Fruit fly (Drosophila melanogaster) whole organism, embryonic: Measurements from ENCODE around the gene Rift.

Experiments
- Abd-B ChIP-seq: fragments of 200-800 bp; sonication (Bioruptor generic); optimal IDR thresholded peaks from 2 replicates; lab custom pipeline; 2018; ENCODE audit warnings: missing biosample characterization, mild to moderate bottlenecking, missing genetic modification characterization, moderate library complexity
- Blimp-1 ChIP-seq: fragments of 200-800 bp; sonication (Bioruptor generic); optimal IDR thresholded peaks from 3 replicates; lab custom pipeline; 2018; ENCODE audit warnings: missing biosample characterization, missing genetic modification characterization, mild to moderate bottlenecking, moderate library complexity, missing genetic modification reagents
- CG12104 ChIP-seq: fragments of 200-800 bp; sonication (Bioruptor generic); optimal IDR thresholded peaks from 3 replicates; lab custom pipeline; 2016; ENCODE audit warnings: missing biosample characterization, missing genetic modification characterization
- CG12659 ChIP-seq: fragments of 200-800 bp; sonication (Bioruptor generic); optimal IDR thresholded peaks from 3 replicates; lab custom pipeline; 2017; ENCODE audit warnings: mild to moderate bottlenecking, missing biosample characterization, missing genetic modification reagents, missing genetic modification characterization
- CG14860 ChIP-seq: fragments of 200-800 bp; sonication (Bioruptor generic); IDR thresholded peaks from 3 replicates; pipeline ENCODE4 v1.3.6; 2022; ENCODE audit warnings: missing biosample characterization, missing genetic modification characterization; ENCODE audit not compliant: partially characterized antibody
- CG14965 ChIP-seq: fragments of 200-800 bp; sonication (Bioruptor generic); optimal IDR thresholded peaks from 2 replicates; lab custom pipeline; 2016; ENCODE audit warnings: missing biosample characterization, missing genetic modification characterization, borderline replicate concordance
- CG15011 ChIP-seq: fragments of 200-800 bp; sonication (Bioruptor generic); optimal IDR thresholded peaks from 3 replicates; lab custom pipeline; 2018; ENCODE audit warnings: missing biosample characterization, mild to moderate bottlenecking, missing genetic modification characterization
- CG15073 ChIP-seq: fragments of 200-800 bp; sonication (Bioruptor generic); optimal IDR thresholded peaks from 2 replicates; lab custom pipeline; 2016; ENCODE audit warnings: missing biosample characterization, missing genetic modification characterization
- CG1832 ChIP-seq: fragments of 200-800 bp; sonication (Bioruptor generic); optimal IDR thresholded peaks from 2 replicates; lab custom pipeline; 2017; ENCODE audit warnings: missing biosample characterization, mild to moderate bottlenecking, missing genetic modification characterization, inconsistent platforms
- CG2120 ChIP-seq: fragments of 200-800 bp; sonication (Bioruptor generic); optimal IDR thresholded peaks from 3 replicates; lab custom pipeline; 2016; ENCODE audit warnings: missing biosample characterization, missing genetic modification characterization
- CG30020 ChIP-seq: fragments of 200-800 bp; optimal IDR thresholded peaks from 2 replicates; lab custom pipeline; 2019; ENCODE audit warnings: missing biosample characterization, mild to moderate bottlenecking, missing genetic modification characterization, moderate library complexity
- CG31441 ChIP-seq: fragments of 200-800 bp; sonication (Bioruptor generic); IDR thresholded peaks from 2 replicates; pipeline ENCODE4 v1.3.6; 2022; ENCODE audit warnings: missing biosample characterization, missing genetic modification characterization
- CG3995 ChIP-seq: fragments of 200-800 bp; sonication (Bioruptor generic); optimal IDR thresholded peaks from 3 replicates; lab custom pipeline; 2016; ENCODE audit warnings: missing biosample characterization, missing genetic modification characterization
- CG42726 ChIP-seq: fragments of 200-800 bp; sonication (Bioruptor generic); IDR thresholded peaks from 2 replicates; pipeline ENCODE4 v1.3.6; 2022; ENCODE audit warnings: missing biosample characterization, missing genetic modification characterization; ENCODE audit not compliant: partially characterized antibody
- CG7839 ChIP-seq: fragments of 200-800 bp; sonication (Bioruptor generic); optimal IDR thresholded peaks from 3 replicates; lab custom pipeline; 2018; ENCODE audit warnings: missing biosample characterization, mild to moderate bottlenecking, missing genetic modification characterization, moderate library complexity
- CG9727 ChIP-seq: fragments of 200-800 bp; sonication (Bioruptor generic); optimal IDR thresholded peaks from 3 replicates; lab custom pipeline; 2017; ENCODE audit warnings: missing biosample characterization, mild to moderate bottlenecking, missing genetic modification characterization
- Dek ChIP-seq: fragments of 200-800 bp; sonication (Bioruptor generic); optimal IDR thresholded peaks from 3 replicates; lab custom pipeline; 2019; ENCODE audit warnings: missing biosample characterization, mild to moderate bottlenecking, missing genetic modification characterization, moderate library complexity
- Ets97D ChIP-seq: fragments of 200-800 bp; sonication (Bioruptor generic); optimal IDR thresholded peaks from 3 replicates; lab custom pipeline; 2016; ENCODE audit warnings: missing biosample characterization, missing genetic modification characterization
- Fer2 ChIP-seq: fragments of 200-800 bp; sonication (Bioruptor generic); optimal IDR thresholded peaks from 2 replicates; lab custom pipeline; 2018; ENCODE audit warnings: missing biosample characterization, mild to moderate bottlenecking, missing genetic modification characterization, moderate library complexity
- HLH3B ChIP-seq: fragments of 200-800 bp; sonication (Bioruptor generic); IDR thresholded peaks from 2 replicates; pipeline ENCODE4 v1.3.6; 2022; ENCODE audit warnings: missing biosample characterization, missing genetic modification characterization
- Max ChIP-seq: fragments of 200-800 bp; sonication (Bioruptor generic); optimal IDR thresholded peaks from 2 replicates; lab custom pipeline; 2016; ENCODE audit warnings: missing biosample characterization, mild to moderate bottlenecking, missing genetic modification characterization
- Opbp ChIP-seq: fragments of 200-800 bp; sonication (Bioruptor generic); IDR thresholded peaks from 3 replicates; pipeline ENCODE4 v1.3.6; 2022; ENCODE audit warnings: missing biosample characterization, missing genetic modification characterization; ENCODE audit not compliant: partially characterized antibody
- Sry-δ ChIP-seq: fragments of 200-800 bp; sonication (Bioruptor generic); optimal IDR thresholded peaks from 2 replicates; lab custom pipeline; 2016; ENCODE audit warnings: missing biosample characterization, missing genetic modification characterization
- amos ChIP-seq: fragments of 200-800 bp; sonication (Bioruptor generic); IDR thresholded peaks from 2 replicates; pipeline ENCODE4 v1.3.6; 2022; ENCODE audit warnings: missing biosample characterization, missing genetic modification characterization; ENCODE audit not compliant: partially characterized antibody
- bab2 ChIP-seq: fragments of 200-800 bp; sonication (Bioruptor generic); optimal IDR thresholded peaks from 2 replicates; lab custom pipeline; 2016; ENCODE audit warnings: missing biosample characterization, missing genetic modification characterization
- bbx ChIP-seq: fragments of 200-800 bp; sonication (Bioruptor generic); IDR thresholded peaks from 2 replicates; pipeline ENCODE4 v1.3.6; 2022; ENCODE audit warnings: missing biosample characterization, missing genetic modification characterization; ENCODE audit not compliant: partially characterized antibody
- chn ChIP-seq: fragments of 200-800 bp; sonication (Bioruptor generic); optimal IDR thresholded peaks from 2 replicates; lab custom pipeline; 2016; ENCODE audit warnings: missing biosample characterization, missing genetic modification characterization
- ems ChIP-seq: fragments of 200-800 bp; sonication (Bioruptor generic); optimal IDR thresholded peaks from 3 replicates; lab custom pipeline; 2016; ENCODE audit warnings: missing biosample characterization, missing genetic modification characterization
- en ChIP-seq: fragments of 200-800 bp; sonication (Bioruptor generic); optimal IDR thresholded peaks from 2 replicates; lab custom pipeline; 2016; ENCODE audit warnings: missing biosample characterization, missing genetic modification characterization
- fru ChIP-seq: fragments of >200 bp; optimal IDR thresholded peaks from 2 replicates; lab custom pipeline; 2017
- grau ChIP-seq: fragments of 200-800 bp; optimal IDR thresholded peaks from 3 replicates; lab custom pipeline; 2019; ENCODE audit warnings: missing biosample characterization, mild to moderate bottlenecking, missing genetic modification characterization, moderate library complexity
- insv ChIP-seq, 2 experiments: fragments of 200-800 bp; sonication (Bioruptor generic); optimal IDR thresholded peaks; 3 replicates each; lab custom pipeline; 2016 to 2018; ENCODE audit warnings: missing biosample characterization in 2 of 2, missing genetic modification characterization in 2 of 2
- jigr1 ChIP-seq: fragments of 200-800 bp; sonication (Bioruptor generic); IDR thresholded peaks from 3 replicates; pipeline ENCODE4 v1.3.6; 2022; ENCODE audit warnings: missing biosample characterization, missing genetic modification characterization
- lab ChIP-seq: fragments of 200-800 bp; sonication (Bioruptor generic); optimal IDR thresholded peaks from 3 replicates; lab custom pipeline; 2017; ENCODE audit warnings: missing biosample characterization, missing genetic modification characterization, mild to moderate bottlenecking, moderate library complexity, missing genetic modification reagents
- mld ChIP-seq: fragments of 200-800 bp; sonication (Bioruptor generic); IDR thresholded peaks from 3 replicates; pipeline ENCODE4 v1.3.6; 2022; ENCODE audit warnings: missing biosample characterization, missing genetic modification characterization; ENCODE audit not compliant: partially characterized antibody
- nmo ChIP-seq: fragments of 200-800 bp; sonication (Bioruptor generic); optimal IDR thresholded peaks from 2 replicates; lab custom pipeline; 2018; ENCODE audit warnings: missing biosample characterization, mild to moderate bottlenecking, missing genetic modification characterization, moderate library complexity
- phol ChIP-seq: fragments of 200-800 bp; sonication (Bioruptor generic); optimal IDR thresholded peaks from 3 replicates; lab custom pipeline; 2018; ENCODE audit warnings: missing biosample characterization, mild to moderate bottlenecking, missing genetic modification characterization, moderate library complexity
- repo ChIP-seq: fragments of 200-800 bp; sonication (Bioruptor generic); optimal IDR thresholded peaks from 2 replicates; lab custom pipeline; 2016; ENCODE audit warnings: missing biosample characterization, missing genetic modification characterization
- sima ChIP-seq: fragments of 200-800 bp; sonication (Bioruptor generic); optimal IDR thresholded peaks from 2 replicates; lab custom pipeline; 2016; ENCODE audit warnings: missing biosample characterization, missing genetic modification characterization
- sisA ChIP-seq: fragments of 200-800 bp; sonication (Bioruptor generic); IDR thresholded peaks from 2 replicates; pipeline ENCODE4 v1.3.6; 2022; ENCODE audit warnings: missing biosample characterization, missing genetic modification characterization
- sna ChIP-seq: fragments of 200-800 bp; sonication (Bioruptor generic); IDR thresholded peaks from 2 replicates; pipeline ENCODE4 v1.3.6; 2022; ENCODE audit warnings: missing biosample characterization, missing genetic modification characterization; ENCODE audit not compliant: partially characterized antibody
- sqz ChIP-seq: fragments of 200-800 bp; sonication (Bioruptor generic); optimal IDR thresholded peaks from 3 replicates; lab custom pipeline; 2018; ENCODE audit warnings: missing biosample characterization, mild to moderate bottlenecking, missing genetic modification characterization
- stwl ChIP-seq: fragments of 200-800 bp; sonication (Bioruptor generic); optimal IDR thresholded peaks from 3 replicates; lab custom pipeline; 2018; ENCODE audit warnings: missing biosample characterization, mild to moderate bottlenecking, missing genetic modification characterization, moderate library complexity
- ttk ChIP-seq: fragments of 200-800 bp; sonication (Bioruptor generic); IDR thresholded peaks from 2 replicates; pipeline ENCODE4 v2.1.2; 2022; ENCODE audit warnings: missing biosample characterization, missing genetic modification characterization

Gene Rift

dm6 chr3R:31776583-31777362 is 33.2 kb downstream of the Rift start, which contains the start of the genes CG2126 and faf (continued):
- TF ChIP-seq CG12104 (GFP tag; lab: Kevin White, UChicago) = peak; percentile 75
- peak; percentile 47 for TF ChIP-seq ems (GFP tag; lab: Kevin White, UChicago)
- TF ChIP-seq CG15011 (GFP tag; lab: Kevin White, UChicago) = peak; percentile 59
- TF ChIP-seq Ets97D (GFP tag; lab: Kevin White, UChicago) = peak; percentile 60
- TF ChIP-seq CG7839 (tag; lab: Kevin White, UChicago) = peak; percentile 83
- peak; percentile 18 for TF ChIP-seq CG15073 (GFP tag; lab: Kevin White, UChicago)
- no peak for TF ChIP-seq fru (lab: Kevin White, UChicago)
- peak; percentile 78 for TF ChIP-seq Blimp-1 (GFP tag; lab: Kevin White, UChicago)
- no peak for TF ChIP-seq CG1832 (GFP tag; lab: Kevin White, UChicago)
- TF ChIP-seq CG31441 (GFP tag; lab: Robert Waterston, UW) = peak; percentile 86

dm6 chr3R:31771790-31772576 is 38.0 kb downstream of the Rift start, which contains the start of the genes betaGlu and sip3:
Gene betaGlu, minus strand, starts transcription at chr3R:31771848.
Gene sip3, plus strand, starts transcription at chr3R:31772219.
- peak; percentile 92 for TF ChIP-seq Opbp
- no peak for TF ChIP-seq bab2 (GFP tag; lab: Kevin White, UChicago)
- TF ChIP-seq CG3995 = peak; percentile 87
- no peak for TF ChIP-seq lab (GFP tag; lab: Kevin White, UChicago)
- no peak for TF ChIP-seq sqz
- peak; percentile 44 for TF ChIP-seq Abd-B (GFP tag; lab: Kevin White, UChicago)
- no peak for TF ChIP-seq sisA (GFP tag; lab: Robert Waterston, UW)
- no peak for TF ChIP-seq insv (GFP tag; optimal IDR thresholded peaks at IDR 0.05; lab: Kevin White, UChicago)
- TF ChIP-seq amos (GFP tag; lab: Robert Waterston, UW) = peak; percentile 94
- TF ChIP-seq Ets97D (GFP tag; lab: Kevin White, UChicago) = peak; percentile 47
- TF ChIP-seq ttk (GFP tag; lab: Robert Waterston, UW) = no peak
- peak; percentile 75 for TF ChIP-seq CG12659 (GFP tag; lab: Kevin White, UChicago)
- TF ChIP-seq nmo (GFP tag; lab: Kevin White, UChicago) = peak; percentile 59
- peak; percentile 13 for TF ChIP-seq chn (GFP tag; lab: Kevin White, UChicago)
- peak; percentile 20 for TF ChIP-seq CG9727 (GFP tag; lab: Kevin White, UChicago)
- no peak for TF ChIP-seq CG14965
- peak; percentile 92 for TF ChIP-seq bbx (GFP tag; lab: Robert Waterston, UW)
- peak; percentile 90 for TF ChIP-seq CG14860 (GFP tag; lab: Robert Waterston, UW)
- TF ChIP-seq mld (GFP tag; lab: Robert Waterston, UW) = peak; percentile 72; the same call in 2 of the 3 replicates
- TF ChIP-seq jigr1 (GFP tag; lab: Robert Waterston, UW) = peak; percentile 35; the same call in 1 of the 3 replicates
- TF ChIP-seq sima = no peak
- TF ChIP-seq Fer2 = no peak
- TF ChIP-seq CG31441 (GFP tag; lab: Robert Waterston, UW) = peak; percentile 22; the same call in 1 of the 2 replicates
- peak; percentile 79 for TF ChIP-seq Sry-δ (GFP tag; lab: Kevin White, UChicago)
- no peak for TF ChIP-seq repo
- peak; percentile 25 for TF ChIP-seq grau (tag; lab: Kevin White, UChicago)
- TF ChIP-seq HLH3B (GFP tag; lab: Robert Waterston, UW) = no peak
- TF ChIP-seq stwl (tag; lab: Kevin White, UChicago) = peak; percentile 49
- peak; percentile 47 for TF ChIP-seq CG30020 (tag; lab: Kevin White, UChicago)
- peak; percentile 34 for TF ChIP-seq phol
- TF ChIP-seq CG42726 (GFP tag; lab: Robert Waterston, UW) = peak; percentile 89
- TF ChIP-seq Max = peak; percentile 35
- no peak for TF ChIP-seq CG12104 (GFP tag; lab: Kevin White, UChicago)
- no peak for TF ChIP-seq en
- TF ChIP-seq Dek = peak; percentile 27
- TF ChIP-seq CG2120 (GFP tag; lab: Kevin White, UChicago) = peak; percentile 39
- TF ChIP-seq sna (GFP tag; lab: Robert Waterston, UW) = peak; percentile 92
